Fruit fly (Drosophila melanogaster): Measurements from ENCODE around the gene CG9777.

Gene CG9777

dm6 chrX:16632135-16632534 lies at the start of gene CG9777:
TSS of gene CG9777 (minus strand) at chrX:16632235.
- TF ChIP-seq ind (GFP tag; optimal IDR thresholded peaks at IDR 0.05), result no peak
- no peak for TF ChIP-seq ac (GFP tag; optimal IDR thresholded peaks at IDR 0.05)
- TF ChIP-seq CG11560 (tag; IDR thresholded peaks at IDR 0.05), result no peak
- TF ChIP-seq chn (GFP tag; optimal IDR thresholded peaks at IDR 0.05), result no peak
- no peak for TF ChIP-seq CG4404 (GFP tag; IDR thresholded peaks at IDR 0.05)
- no peak for TF ChIP-seq HLHmδ (GFP tag; optimal IDR thresholded peaks at IDR 0.05)
- no peak for TF ChIP-seq peb (GFP tag; IDR thresholded peaks at IDR 0.05)
- TF ChIP-seq row (GFP tag; IDR thresholded peaks at IDR 0.05), result no peak

- TF ChIP-seq CG4360 (GFP tag; IDR thresholded peaks at IDR 0.05) (0 out of 2 replicates have a peak, but pooled peaks have one; percentile 11), sug (tag; optimal IDR thresholded peaks at IDR 0.05) (no peak), CG31365 (tag; optimal IDR thresholded peaks at IDR 0.05) (no peak), CG2712 (tag; optimal IDR thresholded peaks at IDR 0.05) (peak; percentile 80), sens (GFP tag) (peak; percentile 52), CG7271 (tag; optimal IDR thresholded peaks at IDR 0.05) (no peak), twi (tag; optimal IDR thresholded peaks at IDR 0.05) (peak; percentile 41)
Observed at dm6 chrX:16678845-16679347, 46.9 kb upstream of the CG9777 start, which contains the start of the genes CG13010 and sing. TSS of gene CG13010 (minus strand) at chrX:16678945. TSS of gene sing (plus strand) at chrX:16679297.

DNA sequence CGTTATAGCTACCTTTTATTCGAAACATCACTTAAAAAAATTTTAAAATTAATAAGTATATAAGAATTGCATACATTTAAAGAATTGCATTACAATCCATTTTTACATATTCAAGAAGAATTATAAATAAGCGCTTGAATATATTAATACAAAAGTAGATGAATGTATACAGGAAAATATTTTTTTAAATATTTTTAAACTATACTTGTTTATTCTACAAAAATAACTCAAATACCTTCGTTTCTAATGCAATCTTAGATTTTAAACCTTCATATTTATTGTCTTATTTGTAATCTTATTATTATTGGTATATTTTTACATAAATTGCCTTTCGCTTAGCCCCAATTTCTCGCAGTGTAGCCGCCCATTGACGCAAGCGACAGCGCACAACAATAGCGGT lies 45.1 kb upstream of the CG9777 start:
- TF ChIP-seq bbx (GFP tag; IDR thresholded peaks at IDR 0.05; ENCODE audit: partially characterized antibody), result no peak
- TF ChIP-seq CG2678 (tag; optimal IDR thresholded peaks at IDR 0.05), result no peak
- TF ChIP-seq CG9727 (GFP tag; optimal IDR thresholded peaks at IDR 0.05), result no peak
- TF ChIP-seq odd (GFP tag; optimal IDR thresholded peaks at IDR 0.05), result no peak
- TF ChIP-seq ems (GFP tag; optimal IDR thresholded peaks at IDR 0.05), result no peak
- no peak for TF ChIP-seq CG30403 (GFP tag; optimal IDR thresholded peaks at IDR 0.05)
- no peak for TF ChIP-seq HLH3B (GFP tag; IDR thresholded peaks at IDR 0.05)
- TF ChIP-seq CG12391 (tag; optimal IDR thresholded peaks at IDR 0.05), result peak; percentile 11
- 0 out of 2 replicates have a peak, but pooled peaks have one; percentile 13 for TF ChIP-seq CG32532 (GFP tag; IDR thresholded peaks at IDR 0.05)
- TF ChIP-seq CG1792 (GFP tag; optimal IDR thresholded peaks at IDR 0.05), result no peak
- TF ChIP-seq tx (GFP tag; optimal IDR thresholded peaks at IDR 0.05), result no peak
- no peak for TF ChIP-seq gfzf (GFP tag; optimal IDR thresholded peaks at IDR 0.05)
- TF ChIP-seq CG6272 (GFP tag; IDR thresholded peaks at IDR 0.05), result no peak
- no peak for TF ChIP-seq twi (tag; optimal IDR thresholded peaks at IDR 0.05)
- peak; percentile 16 for TF ChIP-seq CG18262 (tag; optimal IDR thresholded peaks at IDR 0.05)
- TF ChIP-seq tgo (GFP tag; IDR thresholded peaks at IDR 0.05), result no peak
- peak; percentile 7 for TF ChIP-seq CG10979 (tag; optimal IDR thresholded peaks at IDR 0.05)
- TF ChIP-seq HLH4C (GFP tag; IDR thresholded peaks at IDR 0.05; ENCODE audit: partially characterized antibody), result no peak
- TF ChIP-seq en (GFP tag; optimal IDR thresholded peaks at IDR 0.05), result no peak
- peak; percentile 20 for TF ChIP-seq PHDP (tag; optimal IDR thresholded peaks at IDR 0.05)
- TF ChIP-seq CG17186 (GFP tag; optimal IDR thresholded peaks at IDR 0.05), result no peak
- TF ChIP-seq CG18476 (GFP tag; optimal IDR thresholded peaks at IDR 0.05), result no peak
- TF ChIP-seq Chrac-16 (GFP tag; optimal IDR thresholded peaks at IDR 0.05), result no peak
- no peak for TF ChIP-seq hb (GFP tag; IDR thresholded peaks at IDR 0.05; ENCODE audit: partially characterized antibody)
- no peak for TF ChIP-seq ranshi (GFP tag; IDR thresholded peaks at IDR 0.05)
- peak; percentile 6 for TF ChIP-seq phol (tag; optimal IDR thresholded peaks at IDR 0.05)
- TF ChIP-seq CG6791 (GFP tag; IDR thresholded peaks at IDR 0.05; ENCODE audit: partially characterized antibody), result no peak
- no peak for TF ChIP-seq onecut (GFP tag; IDR thresholded peaks at IDR 0.05)
- no peak for TF ChIP-seq MESR4 (GFP tag; optimal IDR thresholded peaks at IDR 0.05)
- no peak for TF ChIP-seq CG15696 (tag; optimal IDR thresholded peaks at IDR 0.05)
- no peak for TF ChIP-seq mirr (GFP tag; optimal IDR thresholded peaks at IDR 0.05)
- no peak for TF ChIP-seq YL-1 (GFP tag; optimal IDR thresholded peaks at IDR 0.05)
- no peak for TF ChIP-seq H15 (GFP tag; IDR thresholded peaks at IDR 0.05)
- peak; percentile 13 for TF ChIP-seq CG2712 (tag; optimal IDR thresholded peaks at IDR 0.05)
- TF ChIP-seq dimm (GFP tag; IDR thresholded peaks at IDR 0.05), result no peak
